Fruit fly (Drosophila melanogaster): Measurements from ENCODE around the gene betaTub97EF.

The betaTub97EF gene

DNA sequence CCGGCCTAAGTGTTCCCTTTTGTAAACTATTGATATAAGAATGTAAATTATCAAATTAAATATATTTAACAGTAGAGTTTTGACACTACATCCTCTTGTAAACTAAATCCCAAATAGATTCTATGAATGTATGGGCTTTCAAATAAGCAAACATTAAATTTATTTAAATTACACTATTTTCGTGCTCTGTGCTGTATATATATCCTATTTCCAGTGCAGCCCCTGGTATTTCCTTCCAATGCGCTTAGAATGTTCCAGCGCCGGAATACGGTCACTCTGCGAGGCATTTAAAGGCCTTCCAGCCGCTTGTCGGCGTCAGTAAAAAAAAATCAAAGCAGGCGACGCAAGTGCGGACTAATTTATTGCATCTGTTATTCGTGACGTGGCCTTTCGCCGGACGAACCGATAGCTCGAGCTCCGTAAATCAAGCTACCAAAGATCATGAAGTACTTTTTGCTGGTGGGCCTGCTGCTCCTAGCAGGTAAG lies 39.7 kb downstream of the betaTub97EF start, which contains the start of gene Gp93 (continued):
- TF ChIP-seq Nf-YA (GFP tag; IDR thresholded peaks at IDR 0.05) (no peak), Gug (GFP tag; IDR thresholded peaks at IDR 0.05) (peak; percentile 35; the same call in 2 of the 4 replicates), Rfx (GFP tag; IDR thresholded peaks at IDR 0.05) (peak; percentile 80), Blimp-1 (GFP tag; optimal IDR thresholded peaks at IDR 0.05) (no peak), CG5180 (GFP tag; optimal IDR thresholded peaks at IDR 0.05) (no peak), esg (GFP tag; conservative IDR thresholded peaks at IDR 0.05) (peak; percentile 32; the same call in 1 of the 2 replicates), vvl (GFP tag; IDR thresholded peaks at IDR 0.05) (peak; percentile 73), CkIIα-i1 (GFP tag; IDR thresholded peaks at IDR 0.05) (no peak), CG16863 (GFP tag; optimal IDR thresholded peaks at IDR 0.05) (peak; percentile 22), ci (GFP tag; IDR thresholded peaks at IDR 0.05) (peak; percentile 76; the same call in 2 of the 3 replicates), CG12299 (tag; optimal IDR thresholded peaks at IDR 0.05) (no peak), CG18599 (GFP tag; optimal IDR thresholded peaks at IDR 0.05) (peak; percentile 30), CG14860 (GFP tag; IDR thresholded peaks at IDR 0.05; ENCODE audit: partially characterized antibody) (no peak), fu2 (GFP tag; optimal IDR thresholded peaks at IDR 0.05) (no peak), HHEX (GFP tag; optimal IDR thresholded peaks at IDR 0.05) (peak; percentile 37), CG10565 (GFP tag; optimal IDR thresholded peaks at IDR 0.05) (no peak), sd (tag; optimal IDR thresholded peaks at IDR 0.05) (peak; percentile 82), toy (GFP tag; IDR thresholded peaks at IDR 0.05) (no peak), bowl (GFP tag; IDR thresholded peaks at IDR 0.05) (no peak), corto (GFP tag; optimal IDR thresholded peaks at IDR 0.05) (no peak), abd-A (tag; optimal IDR thresholded peaks at IDR 0.05) (no peak), Gsc (GFP tag; IDR thresholded peaks at IDR 0.05) (no peak), repo (GFP tag; optimal IDR thresholded peaks at IDR 0.05) (peak; percentile 18), pfk (GFP tag; optimal IDR thresholded peaks at IDR 0.05) (peak; percentile 26), grn (GFP tag; optimal IDR thresholded peaks at IDR 0.05) (no peak), CG34224 (GFP tag; IDR thresholded peaks at IDR 0.05; ENCODE audit: partially characterized antibody) (peak; percentile 26; the same call in 1 of the 3 replicates), mirr (GFP tag; optimal IDR thresholded peaks at IDR 0.05) (peak; percentile 9), CG30431 (GFP tag; optimal IDR thresholded peaks at IDR 0.05) (peak; percentile 29), Abd-B (GFP tag; optimal IDR thresholded peaks at IDR 0.05) (peak; percentile 61), Fer2 (tag; optimal IDR thresholded peaks at IDR 0.05) (no peak), CG10462 (GFP tag; optimal IDR thresholded peaks at IDR 0.05) (peak; percentile 53), CG11695 (GFP tag; IDR thresholded peaks at IDR 0.05) (0 out of 3 replicates have a peak, but pooled peaks have one; percentile 15), maf-S (GFP tag; optimal IDR thresholded peaks at IDR 0.05) (no peak), hbn (GFP tag; IDR thresholded peaks at IDR 0.05; ENCODE audit: partially characterized antibody) (no peak), sisA (GFP tag; IDR thresholded peaks at IDR 0.05) (peak; percentile 53; the same call in 1 of the 2 replicates), Elba2 (GFP tag; optimal IDR thresholded peaks at IDR 0.05) (peak; percentile 6), zen2 (GFP tag; IDR thresholded peaks at IDR 0.05; ENCODE audit: partially characterized antibody) (no peak), CG13123 (GFP tag; optimal IDR thresholded peaks at IDR 0.05) (peak; percentile 11), inv (GFP tag; IDR thresholded peaks at IDR 0.05; ENCODE audit: partially characterized antibody) (no peak), Pdp1 (GFP tag; optimal IDR thresholded peaks at IDR 0.05) (peak in 1 of 2 experiments; percentile 34), C15 (GFP tag; IDR thresholded peaks at IDR 0.05) (no peak), CG8359 (GFP tag; optimal IDR thresholded peaks at IDR 0.05; ENCODE audit: borderline replicate concordance) (no peak), dati (GFP tag; IDR thresholded peaks at IDR 0.05) (no peak), CG42726 (GFP tag; IDR thresholded peaks at IDR 0.05; ENCODE audit: partially characterized antibody) (peak; percentile 57; the same call in 1 of the 2 replicates), Deaf1 (tag; optimal IDR thresholded peaks at IDR 0.05) (no peak), CG1024 (GFP tag; IDR thresholded peaks at IDR 0.05) (0 out of 2 replicates have a peak, but pooled peaks have one; percentile 37), CG1603 (tag; optimal IDR thresholded peaks at IDR 0.05) (peak; percentile 35), dmrt11E (tag; optimal IDR thresholded peaks at IDR 0.05) (peak; percentile 69), Dll (GFP tag; IDR thresholded peaks at IDR 0.05; ENCODE audit: partially characterized antibody) (0 out of 4 replicates have a peak, but pooled peaks have one; percentile 49)
